Worm (Caenorhabditis elegans): ENCODE measurements around the gene srb-13.

DNA sequence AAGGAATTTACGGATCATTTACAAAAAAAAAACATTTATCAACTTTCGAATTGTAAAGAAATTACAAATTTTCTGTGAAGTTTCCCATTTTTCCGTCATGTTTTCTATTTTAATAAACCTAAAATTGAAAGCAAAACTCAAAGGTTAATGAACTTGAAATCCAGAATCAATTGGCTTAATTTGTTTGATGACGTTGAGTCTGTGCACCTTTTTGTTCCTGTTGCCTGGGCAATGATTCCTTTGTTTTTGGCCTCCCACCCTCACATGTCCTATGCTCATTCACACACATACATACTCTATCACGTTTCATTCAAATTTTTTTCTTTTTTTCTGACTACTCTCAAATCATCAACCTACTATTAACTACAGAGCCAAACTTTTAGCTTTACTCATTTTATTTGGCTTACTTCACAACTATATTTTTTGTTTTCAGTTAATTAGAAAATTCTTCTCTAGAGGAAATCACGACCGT is 21.1 kb downstream of the srb-13 start, which contains the start of gene F58A6.2:
- TF ChIP-seq ttx-3 (tag; optimal IDR thresholded peaks at IDR 0.05) (no peak), dmd-4 (tag; optimal IDR thresholded peaks at IDR 0.05; ENCODE audit: borderline replicate concordance) (no peak), dve-1 (tag; optimal IDR thresholded peaks at IDR 0.05) (no peak), unc-42 (tag; optimal IDR thresholded peaks at IDR 0.05) (no peak), nfya-1 (tag; optimal IDR thresholded peaks at IDR 0.05) (no peak), mec-3 (tag; optimal IDR thresholded peaks at IDR 0.05; ENCODE audit: borderline replicate concordance) (no peak), elt-2 (tag; optimal IDR thresholded peaks at IDR 0.05) (no peak), rnt-1 (tag; optimal IDR thresholded peaks at IDR 0.05) (no peak), pqm-1 (tag; optimal IDR thresholded peaks at IDR 0.05) (no peak), pat-9 (tag; optimal IDR thresholded peaks at IDR 0.05) (no peak), ama-1 (optimal IDR thresholded peaks at IDR 0.05) (no peak), ets-4 (tag; optimal IDR thresholded peaks at IDR 0.05) (no peak), unc-3 (GFP tag; conservative IDR thresholded peaks at IDR 0.05) (no peak), unc-3 (tag; optimal IDR thresholded peaks at IDR 0.05) (no peak), pros-1 (tag; optimal IDR thresholded peaks at IDR 0.05) (no peak)
